Worm (Caenorhabditis elegans) whole organism, L1 larva: ENCODE data around the gene nhr-140.

Source experiments
- ceh-82 ChIP-seq, 3 experiments: fragments of 150-350 bp in 1 of 3; sonication (generic microtip) in 2 of 3; optimal IDR thresholded peaks; 2 replicates each; lab custom pipeline; 2014 to 2017; ENCODE audit warnings: missing biosample characterization in 3 of 3, missing genetic modification characterization in 3 of 3
- elt-3 ChIP-seq, 6 experiments: fragments of 150-350 bp in 1 of 6; sonication (generic microtip); optimal IDR thresholded peaks; 2 replicates each; lab custom pipeline; 2017 to 2018; ENCODE audit warnings: missing biosample characterization in 6 of 6, missing genetic modification characterization in 6 of 6, inconsistent platforms in 1 of 6
- fkh-10 ChIP-seq: sonication (generic microtip); optimal IDR thresholded peaks from 2 replicates; lab custom pipeline; 2017; ENCODE audit warnings: missing biosample characterization, missing genetic modification reagents, missing genetic modification characterization
- fos-1 ChIP-seq: fragments of 150-350 bp; optimal IDR thresholded peaks from 2 replicates; lab custom pipeline; 2014; ENCODE audit warnings: missing biosample characterization, missing genetic modification characterization
- lin-14 ChIP-seq: fragments of 200-800 bp; sonication (Bioruptor generic); optimal IDR thresholded peaks from 2 replicates; lab custom pipeline; 2018; ENCODE audit warnings: mild to moderate bottlenecking, missing genetic modification characterization, moderate library complexity, missing compliant biosample characterization
- lin-35 ChIP-seq, 2 experiments: fragments of 150-350 bp; optimal IDR thresholded peaks; 2 replicates each; lab custom pipeline; 2014; ENCODE audit warnings: missing biosample characterization in 2 of 2, missing genetic modification characterization in 2 of 2, missing genetic modification reagents in 2 of 2
- mep-1 ChIP-seq: fragments of 150-350 bp; optimal IDR thresholded peaks from 2 replicates; lab custom pipeline; 2014; ENCODE audit warnings: missing biosample characterization, missing genetic modification characterization
- sptf-1 ChIP-seq: fragments of 150-350 bp; optimal IDR thresholded peaks from 2 replicates; lab custom pipeline; 2014; ENCODE audit warnings: missing biosample characterization, missing genetic modification characterization
- unc-130 ChIP-seq: fragments of 150-350 bp; optimal IDR thresholded peaks from 2 replicates; lab custom pipeline; 2017; ENCODE audit warnings: missing biosample characterization, missing genetic modification characterization, inconsistent platforms
- unc-62 ChIP-seq: fragments of 150-350 bp; optimal IDR thresholded peaks from 2 replicates; lab custom pipeline; 2014; ENCODE audit warnings: missing biosample characterization, missing genetic modification reagents, missing genetic modification characterization

- TF ChIP-seq fos-1 (tag; lab: Kevin White, UChicago) (no peak), ceh-82 (tag; optimal IDR thresholded peaks at IDR 0.05; lab: Kevin White, UChicago) (no peak), mep-1 (tag; lab: Kevin White, UChicago) (no peak), elt-3 (tag; optimal IDR thresholded peaks at IDR 0.05; lab: Kevin White, UChicago) (no peak), unc-62 (GFP tag; lab: Kevin White, UChicago) (no peak), lin-14 (GFP tag; lab: Kevin White, UChicago) (no peak), lin-35 (GFP tag; optimal IDR thresholded peaks at IDR 0.05; lab: Kevin White, UChicago) (no peak), fkh-10 (GFP tag; lab: Kevin White, UChicago) (no peak), sptf-1 (tag; lab: Kevin White, UChicago) (no peak), unc-130 (tag; lab: Kevin White, UChicago) (no peak)
Measured at ce11 chrV:7021772-7022171, 32.3 kb upstream of the nhr-140 start, which contains the start of gene F20A1.4.
